Worm (Caenorhabditis elegans) whole organism, L4 larva: Measurements from ENCODE around the gene unc-30.

Experiments used
- R02D3.7 ChIP-seq: fragments of 150-350 bp; sonication (generic microtip); optimal IDR thresholded peaks from 3 replicates; lab custom pipeline; 2014; ENCODE audit warnings: missing biosample characterization, missing genetic modification characterization
- ZK337.2 ChIP-seq: fragments of 200-800 bp; sonication (Bioruptor generic); IDR thresholded peaks from 2 replicates; pipeline ENCODE4 v1.3.6; 2022; ENCODE audit warnings: missing genetic modification reagents, missing genetic modification characterization, missing compliant biosample characterization
- ZK546.5 ChIP-seq, 2 experiments: sonication (generic microtip); optimal IDR thresholded peaks; 2 replicates each; lab custom pipeline; 2017; ENCODE audit warnings: missing biosample characterization in 2 of 2, missing genetic modification characterization in 2 of 2
- daf-19 ChIP-seq: fragments of 200-800 bp; sonication (Bioruptor generic); conservative IDR thresholded peaks from 2 replicates; pipeline ENCODE4 v1.3.6; 2022; ENCODE audit warnings: missing genetic modification characterization, missing compliant biosample characterization
- dmd-9 ChIP-seq: fragments of 200-800 bp; sonication (Bioruptor generic); IDR thresholded peaks from 2 replicates; pipeline ENCODE4 v1.3.6; 2022; ENCODE audit warnings: missing genetic modification reagents, missing genetic modification characterization, missing compliant biosample characterization
- hmg-1.1 ChIP-seq: fragments of 200-800 bp; sonication (Bioruptor generic); IDR thresholded peaks from 2 replicates; pipeline ENCODE4 v1.3.6; 2022; ENCODE audit warnings: missing genetic modification reagents, missing genetic modification characterization, missing compliant biosample characterization
- jun-1 ChIP-seq: fragments of 150-350 bp; optimal IDR thresholded peaks from 2 replicates; lab custom pipeline; 2014; ENCODE audit warnings: missing biosample characterization, missing genetic modification reagents, missing genetic modification characterization
- tag-97 ChIP-seq: fragments of 200-800 bp; sonication (Bioruptor generic); IDR thresholded peaks from 2 replicates; pipeline ENCODE4 v1.3.6; 2022; ENCODE audit warnings: missing genetic modification characterization, missing compliant biosample characterization

DNA sequence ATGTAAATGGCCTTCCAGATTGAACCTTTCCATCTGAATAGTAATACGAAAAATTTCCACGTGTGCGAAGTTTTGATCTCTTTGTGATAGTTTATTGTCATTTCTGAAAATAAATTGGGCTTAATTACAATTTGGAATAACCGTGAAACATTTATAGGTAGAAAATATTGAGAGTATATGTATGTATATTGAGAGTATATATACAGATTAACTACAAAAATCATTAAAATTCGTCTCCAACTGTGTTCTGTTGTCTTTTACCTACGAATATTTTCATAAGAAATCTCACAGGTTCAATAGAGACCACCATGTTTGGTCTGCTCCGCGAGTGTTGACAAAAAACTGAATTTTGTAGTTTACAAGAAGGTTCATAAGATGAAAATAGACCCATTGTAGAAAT lies 5.8 kb upstream of the unc-30 start, which contains the start of gene best-2:
- TF ChIP-seq jun-1 (tag; lab: Kevin White, UChicago) (no peak), dmd-9 (no peak), daf-19 (GFP tag; lab: Robert Waterston, UW) (no peak), ZK337.2 (GFP tag; lab: Robert Waterston, UW) (no peak), ZK546.5 (tag; optimal IDR thresholded peaks at IDR 0.05; lab: Kevin White, UChicago) (no peak), hmg-1.1 (GFP tag; lab: Robert Waterston, UW) (no peak), tag-97 (no peak), R02D3.7 (tag; lab: Kevin White, UChicago) (no peak)
